Worm (Caenorhabditis elegans) whole organism, L1 larva: ENCODE measurements around the gene K10C9.4.

Experiments used
- C16A3.4 ChIP-seq: fragments of 150-350 bp; optimal IDR thresholded peaks from 2 replicates; lab custom pipeline; 2014; ENCODE audit warnings: missing biosample characterization, missing genetic modification characterization
- C34B4.2 ChIP-seq: sonication (generic microtip); optimal IDR thresholded peaks from 2 replicates; lab custom pipeline; 2017; ENCODE audit warnings: mild to moderate bottlenecking, missing genetic modification characterization, missing compliant biosample characterization
- alr-1 ChIP-seq: fragments of 200-800 bp; sonication (Bioruptor generic); optimal IDR thresholded peaks from 2 replicates; lab custom pipeline; 2018; ENCODE audit warnings: borderline replicate concordance, mild to moderate bottlenecking, missing genetic modification characterization, missing compliant biosample characterization
- blmp-1 ChIP-seq: fragments of 150-350 bp; optimal IDR thresholded peaks from 2 replicates; lab custom pipeline; 2014; ENCODE audit warnings: missing biosample characterization, missing genetic modification characterization
- ceh-63 ChIP-seq: fragments of 200-800 bp; sonication (Bioruptor generic); optimal IDR thresholded peaks from 2 replicates; lab custom pipeline; 2018; ENCODE audit warnings: mild to moderate bottlenecking, missing genetic modification characterization, missing compliant biosample characterization
- dpl-1 ChIP-seq, 3 experiments: fragments of 150-350 bp in 2 of 3; sonication (generic microtip) in 1 of 3; optimal IDR thresholded peaks; 2 replicates each; lab custom pipeline; 2014 to 2017; ENCODE audit warnings: missing biosample characterization in 3 of 3, missing genetic modification characterization in 3 of 3, missing genetic modification reagents in 3 of 3
- efl-1 ChIP-seq, 4 experiments: fragments of 150-350 bp; optimal IDR thresholded peaks in 3 of 4; peaks in 1 of 4; 1 replicate in 1 of 4; 2 replicates in 3 of 4; lab custom pipeline; 2014; ENCODE audit warnings: missing biosample characterization in 2 of 4, missing genetic modification characterization in 2 of 4, missing genetic modification reagents in 2 of 4
- egl-13 ChIP-seq: sonication (generic microtip); optimal IDR thresholded peaks from 2 replicates; lab custom pipeline; 2016; ENCODE audit warnings: missing genotype, missing genetic modification reagents, missing genetic modification characterization, missing compliant biosample characterization
- ets-5 ChIP-seq: fragments of 200-800 bp; sonication (Bioruptor generic); IDR thresholded peaks from 2 replicates; pipeline ENCODE4 v1.3.6; 2022; ENCODE audit warnings: missing genetic modification characterization, missing compliant biosample characterization
- fkh-10 ChIP-seq: sonication (generic microtip); optimal IDR thresholded peaks from 2 replicates; lab custom pipeline; 2017; ENCODE audit warnings: missing biosample characterization, missing genetic modification reagents, missing genetic modification characterization
- fkh-4 ChIP-seq: sonication (generic microtip); optimal IDR thresholded peaks from 2 replicates; lab custom pipeline; 2016; ENCODE audit warnings: missing compliant biosample characterization, missing genetic modification characterization, borderline replicate concordance
- fkh-8 ChIP-seq: sonication (generic microtip); optimal IDR thresholded peaks from 2 replicates; lab custom pipeline; 2016; ENCODE audit warnings: mild to moderate bottlenecking, missing genetic modification characterization, missing compliant biosample characterization
- fos-1 ChIP-seq: fragments of 150-350 bp; optimal IDR thresholded peaks from 2 replicates; lab custom pipeline; 2014; ENCODE audit warnings: missing biosample characterization, missing genetic modification characterization
- hlh-17 ChIP-seq: fragments of 200-800 bp; sonication (Bioruptor generic); optimal IDR thresholded peaks from 2 replicates; lab custom pipeline; 2018; ENCODE audit warnings: missing genetic modification characterization, mild to moderate bottlenecking, missing compliant biosample characterization, moderate library complexity, borderline replicate concordance
- hpl-2 ChIP-seq: fragments of 150-350 bp; optimal IDR thresholded peaks from 2 replicates; lab custom pipeline; 2014; ENCODE audit warnings: missing biosample characterization, missing genetic modification reagents, missing genetic modification characterization
- lin-13 ChIP-seq: fragments of 150-350 bp; optimal IDR thresholded peaks from 2 replicates; lab custom pipeline; 2014; ENCODE audit warnings: missing biosample characterization, missing genetic modification reagents, missing genetic modification characterization
- lin-14 ChIP-seq: fragments of 200-800 bp; sonication (Bioruptor generic); optimal IDR thresholded peaks from 2 replicates; lab custom pipeline; 2018; ENCODE audit warnings: mild to moderate bottlenecking, missing genetic modification characterization, moderate library complexity, missing compliant biosample characterization
- lin-15B ChIP-seq: fragments of 150-350 bp; sonication (generic microtip); optimal IDR thresholded peaks from 3 replicates; lab custom pipeline; 2014; ENCODE audit warnings: missing biosample characterization, missing genetic modification characterization
- lin-35 ChIP-seq, 2 experiments: fragments of 150-350 bp; optimal IDR thresholded peaks; 2 replicates each; lab custom pipeline; 2014; ENCODE audit warnings: missing biosample characterization in 2 of 2, missing genetic modification characterization in 2 of 2, missing genetic modification reagents in 2 of 2
- lin-39 ChIP-seq: fragments of 150-350 bp; optimal IDR thresholded peaks from 2 replicates; lab custom pipeline; 2014; ENCODE audit warnings: missing biosample characterization, missing genetic modification reagents, missing genetic modification characterization
- lir-3 ChIP-seq: sonication (generic microtip); optimal IDR thresholded peaks from 2 replicates; lab custom pipeline; 2016; ENCODE audit warnings: mild to moderate bottlenecking, missing genetic modification characterization, moderate library complexity, missing compliant biosample characterization; ENCODE audit not compliant: poor library complexity
- lsy-2 ChIP-seq, 2 experiments: fragments of 150-350 bp; optimal IDR thresholded peaks; 2 replicates each; lab custom pipeline; 2014; ENCODE audit warnings: missing biosample characterization in 2 of 2, missing genetic modification characterization in 2 of 2
- mab-9 ChIP-seq: fragments of 200-800 bp; sonication (Bioruptor generic); IDR thresholded peaks from 2 replicates; pipeline ENCODE4 v1.3.6; 2022; ENCODE audit warnings: missing genetic modification reagents, missing genetic modification characterization, missing compliant biosample characterization
- mef-2 ChIP-seq: fragments of 150-350 bp; optimal IDR thresholded peaks from 2 replicates; lab custom pipeline; 2014; ENCODE audit warnings: missing biosample characterization, missing genetic modification characterization
- nhr-11 ChIP-seq: fragments of 150-350 bp; optimal IDR thresholded peaks from 2 replicates; lab custom pipeline; 2014; ENCODE audit warnings: missing biosample characterization, missing genetic modification characterization
- nhr-12 ChIP-seq: sonication (generic microtip); optimal IDR thresholded peaks from 2 replicates; lab custom pipeline; 2017; ENCODE audit warnings: missing biosample characterization, missing genetic modification characterization
- nhr-19 ChIP-seq: fragments of 200-800 bp; sonication (Bioruptor generic); conservative IDR thresholded peaks from 2 replicates; pipeline ENCODE4 v1.3.6; 2022; ENCODE audit warnings: missing genetic modification characterization, missing compliant biosample characterization
- nhr-28 ChIP-seq: fragments of 150-350 bp; optimal IDR thresholded peaks from 2 replicates; lab custom pipeline; 2014; ENCODE audit warnings: missing biosample characterization, missing genetic modification characterization
- nhr-84 ChIP-seq: sonication (generic microtip); optimal IDR thresholded peaks from 2 replicates; lab custom pipeline; 2017; ENCODE audit warnings: missing biosample characterization, missing genetic modification characterization
- skn-1 ChIP-seq: fragments of 150-350 bp; optimal IDR thresholded peaks from 2 replicates; lab custom pipeline; 2014; ENCODE audit warnings: missing biosample characterization, missing genetic modification characterization
- sup-37 ChIP-seq: fragments of 200-800 bp; sonication (Bioruptor generic); optimal IDR thresholded peaks from 2 replicates; lab custom pipeline; 2018; ENCODE audit warnings: mild to moderate bottlenecking, missing genetic modification characterization, missing compliant biosample characterization
- tbx-2 ChIP-seq: sonication (generic microtip); optimal IDR thresholded peaks from 2 replicates; lab custom pipeline; 2016; ENCODE audit warnings: missing genetic modification characterization, missing compliant biosample characterization
- unc-130 ChIP-seq: fragments of 150-350 bp; optimal IDR thresholded peaks from 2 replicates; lab custom pipeline; 2017; ENCODE audit warnings: missing biosample characterization, missing genetic modification characterization, inconsistent platforms
- unc-62 ChIP-seq: fragments of 150-350 bp; optimal IDR thresholded peaks from 2 replicates; lab custom pipeline; 2014; ENCODE audit warnings: missing biosample characterization, missing genetic modification reagents, missing genetic modification characterization
- unc-86 ChIP-seq: sonication (generic microtip); optimal IDR thresholded peaks from 2 replicates; lab custom pipeline; 2016; ENCODE audit warnings: missing genetic modification characterization, missing compliant biosample characterization
- unc-98 ChIP-seq: fragments of 200-800 bp; sonication (Bioruptor generic); IDR thresholded peaks from 2 replicates; pipeline ENCODE4 v1.3.6; 2022; ENCODE audit warnings: missing genetic modification characterization, missing compliant biosample characterization
- vab-15 ChIP-seq: sonication (generic microtip); optimal IDR thresholded peaks from 2 replicates; lab custom pipeline; 2017; ENCODE audit warnings: missing genotype, mild to moderate bottlenecking, missing genetic modification characterization, missing compliant biosample characterization
- zip-4 ChIP-seq: fragments of 200-800 bp; sonication (Bioruptor generic); optimal IDR thresholded peaks from 2 replicates; lab custom pipeline; 2018; ENCODE audit warnings: mild to moderate bottlenecking, missing genetic modification characterization, moderate library complexity, missing compliant biosample characterization

K10C9.4 gene

ce11 chrV:1009037-1009436 is 43.8 kb downstream of the K10C9.4 start:
- TF ChIP-seq alr-1 (tag; lab: Kevin White, UChicago) (no peak), dpl-1 (GFP tag; optimal IDR thresholded peaks at IDR 0.05; lab: Kevin White, UChicago) (no peak), nhr-84 (tag; lab: Kevin White, UChicago) (no peak), mef-2 (tag; lab: Kevin White, UChicago) (no peak), sup-37 (GFP tag; lab: Kevin White, UChicago) (no peak), lin-35 (GFP tag; optimal IDR thresholded peaks at IDR 0.05; lab: Kevin White, UChicago) (no peak), ceh-63 (no peak), fkh-4 (tag; lab: Kevin White, UChicago) (no peak), skn-1 (tag; lab: Kevin White, UChicago) (no peak), blmp-1 (tag; lab: Kevin White, UChicago) (no peak), lin-14 (GFP tag; lab: Kevin White, UChicago) (no peak), unc-130 (no peak), C16A3.4 (no peak), efl-1 (optimal IDR thresholded peaks at IDR 0.05; lab: Kevin White, UChicago) (no peak), efl-1 (GFP tag; optimal IDR thresholded peaks at IDR 0.05 in 1 of 2; lab: Kevin White, UChicago) (no peak), C34B4.2 (tag; lab: Kevin White, UChicago) (no peak), vab-15 (tag; lab: Kevin White, UChicago) (no peak), unc-62 (GFP tag; lab: Kevin White, UChicago) (no peak), ets-5 (no peak)

- TF ChIP-seq nhr-11 (tag; lab: Kevin White, UChicago) (no peak), zip-4 (GFP tag; lab: Kevin White, UChicago) (no peak), lir-3 (no peak), unc-98 (GFP tag; lab: Robert Waterston, UW) (no peak), mab-9 (GFP tag; lab: Robert Waterston, UW) (no peak), unc-86 (tag; lab: Kevin White, UChicago) (no peak), lin-13 (no peak), hpl-2 (no peak), lin-15B (tag; lab: Kevin White, UChicago) (no peak), nhr-12 (tag; lab: Kevin White, UChicago) (no peak), lsy-2 (tag; optimal IDR thresholded peaks at IDR 0.05; lab: Kevin White, UChicago) (no peak), lin-39 (tag; lab: Kevin White, UChicago) (no peak), egl-13 (tag; lab: Kevin White, UChicago) (no peak), C16A3.4 (no peak), skn-1 (tag; lab: Kevin White, UChicago) (no peak), nhr-28 (tag; lab: Kevin White, UChicago) (no peak), fos-1 (tag; lab: Kevin White, UChicago) (no peak), nhr-19 (GFP tag; lab: Robert Waterston, UW) (no peak), fkh-8 (no peak), hlh-17 (GFP tag; lab: Kevin White, UChicago) (no peak)
These were observed 44.3 kb downstream of the K10C9.4 start, which contains the start of gene ergo-1 for ce11 chrV:1008503-1008902. TSS of gene ergo-1 (plus strand) at chrV:1008803.

- TF ChIP-seq nhr-19 (GFP tag; lab: Robert Waterston, UW) = no peak
- TF ChIP-seq tbx-2 = no peak
- no peak for TF ChIP-seq alr-1 (tag; lab: Kevin White, UChicago)
- TF ChIP-seq fkh-10 (GFP tag; lab: Kevin White, UChicago) = no peak
- TF ChIP-seq efl-1 (optimal IDR thresholded peaks at IDR 0.05; lab: Kevin White, UChicago) = no peak
- no peak for TF ChIP-seq efl-1 (GFP tag; optimal IDR thresholded peaks at IDR 0.05 in 1 of 2; lab: Kevin White, UChicago)
- TF ChIP-seq lin-15B (tag; lab: Kevin White, UChicago) = no peak
- TF ChIP-seq, all 84 proteins: peak for 0
These were observed 46.9 kb downstream of the K10C9.4 start for ce11 chrV:1005877-1006276.
